Fruit fly (Drosophila melanogaster): ENCODE data around the gene CG4325.

The CG4325 gene

DNA sequence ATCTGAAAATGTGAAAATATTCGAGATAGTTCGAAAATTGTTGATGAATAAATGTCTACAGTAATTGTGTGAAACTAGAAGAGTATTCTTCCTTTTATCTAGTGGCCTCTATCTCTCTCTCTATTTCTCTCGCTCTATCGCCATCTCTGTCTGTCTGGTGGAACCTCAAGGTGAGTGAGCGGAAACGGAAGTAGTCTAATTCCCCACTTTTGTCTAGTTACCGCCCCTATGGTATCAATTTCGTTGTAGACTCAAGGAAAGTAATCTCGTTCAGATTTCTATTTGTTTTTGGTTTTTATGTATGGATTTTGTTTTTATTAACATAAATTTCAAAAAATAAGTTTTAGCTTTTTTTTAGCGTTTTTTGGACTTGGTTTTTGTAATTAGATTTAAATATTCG is 18.8 kb downstream of the CG4325 start:
- TF ChIP-seq CG10431 (GFP tag; optimal IDR thresholded peaks at IDR 0.05) (peak; percentile 39), CG12219 (GFP tag; optimal IDR thresholded peaks at IDR 0.05) (peak; percentile 25), C15 (GFP tag; IDR thresholded peaks at IDR 0.05) (no peak), Hr3 (GFP tag; optimal IDR thresholded peaks at IDR 0.05) (no peak), CG14860 (GFP tag; IDR thresholded peaks at IDR 0.05; ENCODE audit: partially characterized antibody) (no peak), Abd-B (GFP tag; optimal IDR thresholded peaks at IDR 0.05) (no peak), Atf6 (GFP tag; IDR thresholded peaks at IDR 0.05) (no peak), CG34376 (GFP tag; optimal IDR thresholded peaks at IDR 0.05) (peak; percentile 32), CG33557 (GFP tag; optimal IDR thresholded peaks at IDR 0.05) (peak; percentile 33), CG10654 (GFP tag; optimal IDR thresholded peaks at IDR 0.05) (no peak), Bteb2 (GFP tag; optimal IDR thresholded peaks at IDR 0.05) (no peak), gcm (GFP tag; optimal IDR thresholded peaks at IDR 0.05) (no peak), CG17612 (GFP tag; IDR thresholded peaks at IDR 0.05) (no peak), cwo (GFP tag; optimal IDR thresholded peaks at IDR 0.05) (no peak), ken (GFP tag; IDR thresholded peaks at IDR 0.05) (no peak), bbx (GFP tag; IDR thresholded peaks at IDR 0.05; ENCODE audit: partially characterized antibody) (no peak), twi (tag; optimal IDR thresholded peaks at IDR 0.05) (no peak), CG6765 (GFP tag; optimal IDR thresholded peaks at IDR 0.05) (peak; percentile 10), CG12659 (GFP tag; optimal IDR thresholded peaks at IDR 0.05) (no peak), CG17829 (tag; optimal IDR thresholded peaks at IDR 0.05) (no peak), CG16813 (GFP tag; IDR thresholded peaks at IDR 0.05; ENCODE audit: partially characterized antibody) (no peak), NfI (GFP tag; optimal IDR thresholded peaks at IDR 0.05) (no peak), CG2678 (tag; optimal IDR thresholded peaks at IDR 0.05) (no peak), CG14710 (tag; optimal IDR thresholded peaks at IDR 0.05) (peak; percentile 12), sob (GFP tag; IDR thresholded peaks at IDR 0.05) (no peak), Hr78 (GFP tag; optimal IDR thresholded peaks at IDR 0.05) (no peak), gem (tag; optimal IDR thresholded peaks at IDR 0.05) (no peak), Myb (GFP tag; optimal IDR thresholded peaks at IDR 0.05) (no peak), CG8281 (tag; optimal IDR thresholded peaks at IDR 0.05) (no peak), CG4404 (GFP tag; IDR thresholded peaks at IDR 0.05) (no peak), CG43689 (GFP tag; IDR thresholded peaks at IDR 0.05) (no peak), CG7987 (GFP tag; optimal IDR thresholded peaks at IDR 0.05) (no peak), ash1 (GFP tag; optimal IDR thresholded peaks at IDR 0.05) (no peak), CG8765 (GFP tag; IDR thresholded peaks at IDR 0.05) (no peak), Med (GFP tag) (peak; percentile 51), CG7786 (GFP tag; optimal IDR thresholded peaks at IDR 0.05) (no peak), CG8290 (GFP tag; optimal IDR thresholded peaks at IDR 0.05) (no peak), CG8290 (tag; optimal IDR thresholded peaks at IDR 0.05) (no peak), HmgD (GFP tag; optimal IDR thresholded peaks at IDR 0.05) (no peak), MTF-1 (GFP tag; optimal IDR thresholded peaks at IDR 0.05; ENCODE audit: borderline replicate concordance) (peak; percentile 53), Ets97D (GFP tag; optimal IDR thresholded peaks at IDR 0.05) (peak; percentile 91), ci (GFP tag; IDR thresholded peaks at IDR 0.05) (peak; percentile 50; the same call in 2 of the 3 replicates), Opbp (GFP tag; IDR thresholded peaks at IDR 0.05; ENCODE audit: partially characterized antibody) (no peak), CHES-1-like (GFP tag; optimal IDR thresholded peaks at IDR 0.05) (no peak), Nf-YC (tag; optimal IDR thresholded peaks at IDR 0.05) (no peak), CG31224 (GFP tag; IDR thresholded peaks at IDR 0.05) (no peak), Ets65A (GFP tag) (no peak), gce (GFP tag; IDR thresholded peaks at IDR 0.05) (0 out of 3 replicates have a peak, but pooled peaks have one; percentile 35), zen (tag; optimal IDR thresholded peaks at IDR 0.05) (no peak), CkIIα-i1 (GFP tag; IDR thresholded peaks at IDR 0.05) (no peak), dan (GFP tag; IDR thresholded peaks at IDR 0.05) (no peak), Mad (GFP tag; optimal IDR thresholded peaks at IDR 0.05) (no peak)
